Fruit fly (Drosophila melanogaster) whole organism, larva: ENCODE data around the gene CG7248.

Experiments used
- noc ChIP-seq: fragments of 200-800 bp; sonication (Bioruptor generic); optimal IDR thresholded peaks from 3 replicates; lab custom pipeline; 2019; ENCODE audit warnings: missing biosample characterization, mild to moderate bottlenecking, missing genetic modification characterization, moderate library complexity

Gene CG7248

dm6 chr3L:11953783-11954182, at the start of gene CG7248:
TSS of gene CG7248 (plus strand) at chr3L:11954083.
- TF ChIP-seq noc: no peak

- no peak for TF ChIP-seq noc
Observed at dm6 chr3L:11918217-11918616, 35.7 kb upstream of the CG7248 start.

DNA sequence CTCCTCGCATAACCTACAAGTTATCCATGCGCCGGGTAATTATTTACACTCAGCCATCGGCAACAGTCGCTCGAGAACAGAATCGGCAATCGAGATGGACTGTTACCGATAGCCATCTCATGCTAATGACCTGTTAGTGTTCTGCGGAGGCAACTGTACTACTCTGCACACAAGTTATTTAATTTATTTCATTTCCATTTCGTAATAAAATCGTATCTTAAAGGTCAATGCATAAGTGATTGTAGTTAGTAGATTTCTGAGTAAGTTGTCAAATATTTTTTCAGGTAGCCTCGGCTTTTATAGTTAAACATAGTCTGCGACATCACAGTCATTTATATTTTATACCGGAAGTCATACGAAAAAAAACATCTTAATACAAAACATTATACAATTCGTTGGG, 32.7 kb upstream of the CG7248 start, which contains the start of gene CG11588:
Gene CG11588, plus strand, starts transcription at position 301 of the 400 bp plus-strand sequence.
- TF ChIP-seq noc: no peak

- no peak for TF ChIP-seq noc
Observed at dm6 chr3L:11924657-11925056, 29.2 kb upstream of the CG7248 start, which contains the start of gene SdhAL. TSS of gene SdhAL (minus strand) at chr3L:11924757.

- TF ChIP-seq noc: no peak
Observed at dm6 chr3L:11925382-11925781, 28.5 kb upstream of the CG7248 start.

DNA sequence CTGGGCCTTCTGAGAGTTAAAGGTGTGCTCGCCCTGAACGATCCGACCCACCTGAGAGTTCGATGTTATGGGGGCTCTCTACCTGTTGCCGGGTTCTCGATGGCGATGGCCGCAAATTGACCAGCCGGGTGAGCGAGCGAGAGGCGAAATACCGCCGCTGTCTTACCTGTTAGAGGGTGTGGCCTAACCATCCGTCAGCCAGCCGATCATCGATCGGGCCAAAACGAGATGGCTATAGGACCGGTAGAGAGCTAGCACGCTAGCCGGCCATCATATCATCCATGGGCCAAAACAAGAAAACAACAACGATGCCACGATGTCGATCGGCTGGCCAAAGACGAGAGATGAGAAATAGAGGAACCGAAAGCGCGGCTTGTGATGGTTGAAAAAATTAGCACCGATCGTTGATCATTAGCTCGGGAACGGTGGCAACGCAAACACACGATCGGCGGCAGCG, 26.6 kb upstream of the CG7248 start, which contains the start of gene byn:
Gene byn, plus strand, starts transcription at position 407 of the 457 bp plus-strand sequence.
- TF ChIP-seq noc: no peak

DNA sequence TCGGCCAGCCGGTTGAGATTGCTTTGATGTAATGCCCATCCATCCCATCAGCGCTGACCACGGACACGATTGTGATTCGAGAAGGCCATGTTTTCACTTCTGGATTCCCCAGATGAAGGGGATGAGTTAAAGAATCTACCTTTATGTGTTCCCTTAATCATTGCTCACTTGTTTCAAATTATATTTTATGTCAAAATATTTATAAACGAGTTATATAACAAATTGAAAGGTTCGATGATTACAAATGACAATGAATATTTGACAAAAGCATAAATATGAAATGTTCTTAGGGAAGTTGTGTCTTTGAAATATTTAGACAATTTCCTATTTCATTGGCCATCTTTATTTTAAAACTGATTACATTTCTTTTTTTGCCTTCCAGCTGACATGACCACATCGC, 22.3 kb upstream of the CG7248 start:
- no peak for TF ChIP-seq noc

DNA sequence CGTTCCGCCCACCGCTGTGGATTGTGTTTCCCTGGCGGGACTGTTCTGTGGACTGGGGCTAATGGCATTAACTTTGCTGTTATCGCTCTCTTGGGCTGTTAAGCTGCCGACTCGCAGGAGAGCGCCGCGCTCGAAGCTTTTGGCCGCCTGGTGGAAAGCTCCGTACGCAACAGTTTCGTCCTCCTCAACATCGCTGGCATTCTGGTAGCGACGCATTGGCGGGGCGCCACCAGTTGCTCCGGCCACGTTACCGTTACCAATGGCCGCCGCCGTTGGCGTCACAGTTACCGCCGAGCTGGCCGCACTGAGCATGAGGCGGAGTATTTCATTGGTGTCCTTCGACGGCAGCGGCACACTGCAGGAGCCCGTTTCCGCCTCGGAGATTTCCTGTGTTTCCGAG, 16.6 kb upstream of the CG7248 start:
- TF ChIP-seq noc: no peak

- no peak for TF ChIP-seq noc
Observed at dm6 chr3L:11938716-11939115, 15.2 kb upstream of the CG7248 start, which contains the start of gene CG44837. TSS of gene CG44837 (minus strand) at chr3L:11938872.

DNA sequence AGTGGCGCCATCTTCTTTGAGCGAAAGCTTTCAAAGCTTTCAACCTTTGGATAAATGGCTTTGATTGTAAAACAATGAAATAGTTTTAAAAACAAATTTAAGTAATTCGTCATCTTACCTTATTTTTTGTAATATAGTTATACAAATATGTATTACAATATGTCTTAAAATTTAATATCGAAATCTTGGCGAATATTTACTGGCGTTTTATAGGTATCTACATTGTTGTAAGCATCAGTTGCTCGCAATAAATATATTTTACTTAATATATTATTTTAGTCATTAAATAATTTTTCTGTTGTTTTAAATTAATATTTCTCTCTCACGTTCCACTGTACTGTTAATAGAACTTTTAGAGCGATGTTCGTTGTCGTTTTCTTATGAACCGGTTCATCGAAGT, 12.3 kb upstream of the CG7248 start, which contains the start of gene Rpt4R:
Gene Rpt4R, plus strand, starts transcription at position 301 of the 400 bp plus-strand sequence.
- TF ChIP-seq noc: no peak

DNA sequence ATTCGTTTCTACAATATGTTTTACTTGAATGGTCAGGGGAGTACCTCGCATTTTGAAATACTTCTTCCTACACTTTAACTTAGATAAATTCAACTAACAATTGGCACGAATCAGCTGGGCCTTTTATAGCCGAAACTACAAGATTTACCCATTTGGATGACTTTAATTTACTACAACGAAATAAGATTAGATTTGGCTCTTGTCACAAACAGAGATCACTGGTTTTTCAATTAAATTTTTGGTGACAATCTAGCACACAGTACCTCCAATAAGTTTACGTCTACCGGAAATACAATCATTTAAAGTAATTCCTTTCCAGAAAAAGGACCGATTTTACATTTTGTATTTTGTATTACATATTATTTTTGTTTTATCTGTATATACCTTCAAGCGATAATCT, 9.1 kb upstream of the CG7248 start, which contains the start of gene CG5883:
Gene CG5883, minus strand, starts transcription at position 101 of the 400 bp plus-strand sequence.
- no peak for TF ChIP-seq noc

- no peak for TF ChIP-seq noc
Observed at dm6 chr3L:11947357-11947756, 6.5 kb upstream of the CG7248 start, which contains the start of gene CG7252. TSS of gene CG7252 (plus strand) at chr3L:11947675.

DNA sequence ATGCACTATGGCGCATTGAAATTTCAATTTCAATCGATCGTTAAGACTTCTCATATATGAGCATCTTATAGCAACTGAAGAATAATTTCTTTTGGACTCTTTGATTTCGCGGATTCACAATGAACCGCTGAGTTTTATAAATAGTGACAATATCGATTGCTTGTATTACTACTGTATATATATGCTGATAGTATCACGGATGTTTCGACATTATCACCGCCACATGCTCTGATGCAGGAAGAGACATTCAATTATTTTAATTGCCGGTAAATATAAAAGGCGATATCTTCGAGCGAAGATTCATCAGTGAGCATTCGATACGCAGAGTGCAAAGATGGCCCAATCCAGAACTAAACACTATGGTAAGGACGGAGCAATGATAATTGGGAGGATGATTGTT, 4.3 kb upstream of the CG7248 start, which contains the start of gene CG17826:
Gene CG17826, plus strand, starts transcription at position 301 of the 400 bp plus-strand sequence.
- no peak for TF ChIP-seq noc

DNA sequence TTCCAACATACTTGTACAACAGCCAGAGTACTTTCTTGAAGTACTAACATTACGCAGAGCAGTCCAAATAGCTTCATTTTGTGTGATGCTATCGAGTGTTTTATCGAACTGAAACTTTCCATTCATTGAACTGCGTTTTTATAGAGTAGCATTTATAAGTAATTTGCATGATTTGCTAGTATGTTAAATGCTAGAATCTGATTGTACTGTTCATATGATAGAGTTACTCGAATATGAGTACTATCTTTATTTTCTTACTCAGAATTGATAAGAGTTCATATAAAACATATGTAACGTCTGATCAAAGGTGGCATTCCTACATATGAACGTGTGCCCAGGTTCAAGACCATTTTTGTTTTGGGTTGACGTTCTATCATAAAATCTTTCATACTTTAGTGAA, 666 bp upstream of the CG7248 start, which contains the start of gene obst-G:
Gene obst-G, minus strand, starts transcription at position 101 of the 400 bp plus-strand sequence.
- TF ChIP-seq noc: no peak

DNA sequence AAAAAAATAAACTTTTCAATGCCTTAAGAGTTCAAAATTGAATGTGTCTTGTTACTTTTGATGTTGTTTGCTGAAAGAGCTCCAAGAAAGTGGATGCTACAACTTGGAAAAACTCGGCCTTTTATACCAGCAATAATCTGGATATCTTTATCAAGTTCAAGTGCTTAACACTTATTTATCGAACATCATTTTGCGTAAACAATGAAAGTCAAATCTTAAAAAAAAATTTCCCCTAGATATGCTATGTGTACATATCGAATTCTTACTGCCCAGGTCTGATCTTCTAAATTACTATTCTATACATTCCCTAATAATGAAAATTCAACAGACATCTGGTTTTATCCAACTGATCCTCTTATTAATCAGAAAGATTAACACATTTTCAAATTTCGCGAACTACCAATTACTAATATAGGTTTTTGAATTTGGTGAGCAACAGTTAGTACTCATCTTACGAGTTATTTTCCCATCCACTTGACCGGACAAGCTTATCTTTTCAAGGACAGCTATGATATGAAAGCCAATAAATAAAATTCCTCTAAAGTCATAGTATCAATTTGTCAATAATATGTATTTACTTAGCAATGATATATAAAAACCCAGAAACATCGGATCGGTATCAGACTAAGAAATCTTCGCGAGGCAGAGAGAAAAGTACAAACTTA, 3.9 kb downstream of the CG7248 start, which contains the start of the genes CG11570 and CG43294:
Gene CG11570, minus strand, starts transcription at position 101 of the 665 bp plus-strand sequence.
Gene CG43294, plus strand, starts transcription at position 615 of the 665 bp plus-strand sequence.
- TF ChIP-seq noc: no peak

DNA sequence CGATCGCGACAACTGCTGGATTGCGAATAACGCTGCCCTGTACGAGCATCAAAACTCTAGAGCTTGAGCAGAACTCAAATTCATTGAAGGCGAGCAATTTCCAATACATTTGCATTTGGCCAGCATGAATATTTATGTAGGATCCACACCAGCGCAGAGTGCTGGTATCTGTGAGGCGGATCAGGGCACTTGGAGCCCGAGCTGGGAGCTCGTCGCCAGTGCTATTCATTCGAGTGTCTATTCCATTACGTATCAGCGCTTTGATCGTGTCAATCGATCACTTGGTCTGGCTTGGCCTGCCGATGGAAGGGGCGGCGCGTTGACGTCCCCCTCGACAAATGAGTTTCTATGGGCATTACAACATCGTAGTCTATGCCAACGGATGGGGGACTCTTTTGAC, 12.2 kb downstream of the CG7248 start, which contains the start of gene prc:
Gene prc, minus strand, starts transcription at position 28 of the 400 bp plus-strand sequence.
- TF ChIP-seq noc: no peak

DNA sequence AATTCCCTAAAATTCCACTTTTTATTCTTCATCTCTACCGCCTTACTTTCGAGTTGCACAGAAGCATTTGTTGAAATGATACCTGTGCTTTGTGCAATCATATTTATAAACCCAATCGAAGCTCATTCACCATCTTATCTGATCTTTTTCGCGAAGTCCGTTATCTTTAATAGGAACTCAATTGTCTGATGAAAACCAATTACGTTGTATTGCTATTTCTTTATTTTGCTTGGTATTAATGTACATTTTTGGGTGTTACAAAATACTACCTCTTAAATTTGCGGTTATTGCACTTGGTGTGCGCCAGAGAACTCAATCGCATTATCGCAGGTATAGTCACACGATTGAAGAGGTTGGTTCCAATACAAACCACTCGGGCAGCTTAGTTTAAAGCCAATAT, 19.0 kb downstream of the CG7248 start, which contains the start of gene Muc68E:
Gene Muc68E, minus strand, starts transcription at position 101 of the 400 bp plus-strand sequence.
- TF ChIP-seq noc: no peak

DNA sequence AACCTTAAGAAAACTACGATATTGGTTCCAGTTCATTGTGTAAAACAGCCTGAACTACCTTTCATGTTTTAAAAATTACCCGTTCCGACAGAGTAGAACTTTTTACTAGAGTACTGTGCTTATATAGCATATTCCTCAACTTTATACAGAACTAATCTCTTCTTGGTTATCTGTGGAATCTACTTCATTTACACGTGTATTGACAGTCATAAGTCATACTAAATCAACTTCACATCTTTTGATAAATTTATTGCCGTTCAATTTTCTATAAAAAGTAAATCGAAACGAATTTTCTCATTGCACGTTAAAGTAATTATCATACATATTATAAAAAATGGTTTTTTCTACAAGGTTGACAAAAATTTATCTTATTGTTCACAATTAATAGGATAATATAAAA, 19.8 kb downstream of the CG7248 start, which contains the start of gene CG42397:
Gene CG42397, minus strand, starts transcription at position 101 of the 400 bp plus-strand sequence.
- no peak for TF ChIP-seq noc
